Fruit fly (Drosophila melanogaster): ENCODE results near the gene ATPsyngamma.

DNA sequence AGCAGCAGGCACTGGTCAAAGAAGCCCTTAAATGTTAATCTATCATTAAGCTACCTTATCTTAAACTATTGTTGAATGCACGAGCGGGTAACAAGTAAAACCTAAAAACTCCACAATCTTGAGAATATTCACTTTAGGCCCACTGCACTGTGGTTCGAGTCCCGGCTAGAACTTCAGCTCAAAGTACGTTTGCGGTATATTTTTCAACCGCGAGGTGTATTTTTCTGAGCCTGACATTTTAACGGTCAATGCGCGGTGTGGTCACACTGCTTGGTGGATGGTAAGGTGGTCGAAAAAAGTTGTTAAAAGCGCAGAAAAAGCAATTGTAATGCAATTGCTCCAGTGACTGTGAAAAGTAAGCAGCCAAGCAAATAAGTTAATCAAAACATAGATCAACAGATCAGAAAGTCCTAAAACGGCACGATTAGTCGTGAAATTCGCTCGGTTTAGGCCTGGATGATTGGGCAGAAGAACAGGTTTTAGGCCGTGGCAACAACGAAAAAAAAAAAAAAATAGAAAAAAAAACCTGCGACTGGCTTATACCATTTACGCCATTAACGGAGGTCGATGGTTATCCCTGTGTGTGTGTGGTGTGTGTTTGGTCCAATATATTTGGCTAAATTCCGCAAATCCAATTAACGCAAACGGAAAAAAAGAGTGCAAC, 23.3 kb downstream of the ATPsyngamma start, which contains the start of gene Kul:
- no peak for TF ChIP-seq h (optimal IDR thresholded peaks at IDR 0.05)
- TF ChIP-seq ttk (optimal IDR thresholded peaks at IDR 0.05): no peak
